Fruit fly (Drosophila melanogaster) whole organism, pupa: ENCODE results near the gene CG8907.

Experiments
- CG10348 ChIP-seq: fragments of 200-800 bp; sonication (Bioruptor generic); IDR thresholded peaks from 2 replicates; pipeline ENCODE4 v1.3.6; 2022; ENCODE audit warnings: missing biosample characterization, missing genetic modification characterization
- CG12605 ChIP-seq: fragments of 200-800 bp; sonication (Bioruptor generic); IDR thresholded peaks from 2 replicates; pipeline ENCODE4 v1.3.6; 2022; ENCODE audit warnings: missing biosample characterization, missing genetic modification characterization
- CG13204 ChIP-seq: fragments of 200-800 bp; sonication (Bioruptor generic); optimal IDR thresholded peaks from 2 replicates; lab custom pipeline; 2018; ENCODE audit warnings: missing biosample characterization, mild to moderate bottlenecking, missing genetic modification characterization, moderate library complexity
- CG14655 ChIP-seq: fragments of 200-800 bp; sonication (Bioruptor generic); optimal IDR thresholded peaks from 3 replicates; lab custom pipeline; 2017; ENCODE audit warnings: mild to moderate bottlenecking, missing biosample characterization, missing genetic modification reagents, missing genetic modification characterization
- CG15710 ChIP-seq: fragments of 200-800 bp; sonication (Bioruptor generic); optimal IDR thresholded peaks from 2 replicates; lab custom pipeline; 2018; ENCODE audit warnings: missing biosample characterization, mild to moderate bottlenecking, missing genetic modification characterization, moderate library complexity
- CG17806 ChIP-seq: fragments of 200-800 bp; sonication (Bioruptor generic); optimal IDR thresholded peaks from 2 replicates; lab custom pipeline; 2018; ENCODE audit warnings: missing biosample characterization, mild to moderate bottlenecking, missing genetic modification characterization, moderate library complexity
- CG32121 ChIP-seq: fragments of 200-800 bp; sonication (Bioruptor generic); IDR thresholded peaks from 2 replicates; pipeline ENCODE4 v1.3.6; 2022; ENCODE audit warnings: missing biosample characterization, missing genetic modification characterization
- CG34367 ChIP-seq: fragments of 200-800 bp; sonication (Bioruptor generic); optimal IDR thresholded peaks from 2 replicates; lab custom pipeline; 2018; ENCODE audit warnings: missing biosample characterization, mild to moderate bottlenecking, missing genetic modification characterization
- CG4496 ChIP-seq: fragments of 200-800 bp; sonication (Bioruptor generic); IDR thresholded peaks from 3 replicates; pipeline ENCODE4 v1.3.6; 2022; ENCODE audit warnings: missing biosample characterization, missing genetic modification characterization
- CG8159 ChIP-seq: fragments of 200-800 bp; sonication (Bioruptor generic); optimal IDR thresholded peaks from 3 replicates; lab custom pipeline; 2018; ENCODE audit warnings: missing biosample characterization, mild to moderate bottlenecking, missing genetic modification characterization, moderate library complexity
- CG8301 ChIP-seq: fragments of 200-800 bp; sonication (Bioruptor generic); optimal IDR thresholded peaks from 2 replicates; lab custom pipeline; 2018; ENCODE audit warnings: missing biosample characterization, mild to moderate bottlenecking, missing genetic modification characterization
- CG9948 ChIP-seq: fragments of 200-800 bp; sonication (Bioruptor generic); optimal IDR thresholded peaks from 2 replicates; lab custom pipeline; 2018; ENCODE audit warnings: missing biosample characterization, mild to moderate bottlenecking, missing genetic modification characterization, moderate library complexity
- D1 ChIP-seq: fragments of 200-800 bp; sonication (Bioruptor generic); optimal IDR thresholded peaks from 2 replicates; lab custom pipeline; 2018; ENCODE audit warnings: missing biosample characterization, mild to moderate bottlenecking, missing genetic modification characterization, moderate library complexity
- EcR ChIP-seq: fragments of 200-800 bp; sonication (Bioruptor generic); optimal IDR thresholded peaks from 3 replicates; lab custom pipeline; 2019; ENCODE audit warnings: missing biosample characterization, missing genetic modification characterization, mild to moderate bottlenecking, moderate library complexity, missing genetic modification reagents
- Ets98B ChIP-seq: fragments of 200-800 bp; sonication (Bioruptor generic); IDR thresholded peaks from 2 replicates; pipeline ENCODE4 v1.3.6; 2022; ENCODE audit warnings: missing biosample characterization, missing genetic modification characterization
- Pif1A ChIP-seq: fragments of 200-800 bp; sonication (Bioruptor generic); optimal IDR thresholded peaks from 3 replicates; lab custom pipeline; 2016; ENCODE audit warnings: missing biosample characterization, missing genetic modification characterization
- Pif1B ChIP-seq: fragments of 200-800 bp; sonication (Bioruptor generic); optimal IDR thresholded peaks from 3 replicates; lab custom pipeline; 2016; ENCODE audit warnings: missing biosample characterization, missing genetic modification characterization
- Snoo ChIP-seq: fragments of 200-800 bp; sonication (Bioruptor generic); optimal IDR thresholded peaks from 3 replicates; lab custom pipeline; 2017; ENCODE audit warnings: missing biosample characterization, mild to moderate bottlenecking, missing genetic modification characterization, inconsistent platforms
- fd96Ca ChIP-seq: fragments of 200-800 bp; sonication (Bioruptor generic); IDR thresholded peaks from 3 replicates; pipeline ENCODE4 v1.3.6; 2022; ENCODE audit warnings: missing biosample characterization, missing genetic modification characterization
- gl ChIP-seq: fragments of 200-800 bp; sonication (Bioruptor generic); optimal IDR thresholded peaks from 2 replicates; lab custom pipeline; 2018; ENCODE audit warnings: missing biosample characterization, mild to moderate bottlenecking, missing genetic modification characterization
- rn ChIP-seq: fragments of 200-800 bp; sonication (Bioruptor generic); IDR thresholded peaks from 2 replicates; pipeline ENCODE4 v1.3.6; 2022; ENCODE audit warnings: missing biosample characterization, missing genetic modification characterization

The CG8907 gene

DNA sequence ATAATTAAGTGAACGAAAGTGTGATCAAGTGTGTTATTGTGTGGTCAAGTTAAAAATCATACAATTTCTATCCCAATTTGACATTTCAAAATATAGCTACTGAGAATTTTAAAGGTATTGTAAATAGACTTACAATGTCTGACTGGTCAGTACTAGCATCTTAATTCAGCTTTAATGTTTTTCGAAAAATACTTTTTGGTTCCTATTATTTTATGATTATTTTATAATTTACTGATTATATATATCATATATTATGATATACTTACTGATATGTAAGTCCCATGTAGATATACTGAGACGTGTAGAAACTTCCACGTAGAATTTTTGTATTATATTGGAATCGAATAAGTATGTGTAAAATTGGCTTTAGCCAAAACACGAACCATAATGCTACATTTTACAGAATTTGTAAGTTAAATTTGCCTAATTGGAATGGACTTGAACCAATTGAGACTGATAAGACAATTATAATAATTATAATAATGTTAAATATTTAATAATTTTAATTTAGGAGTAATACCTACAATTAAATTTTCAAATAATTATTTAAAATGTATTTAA, 30.2 kb upstream of the CG8907 start, which contains the start of gene Actn3:
Actn3 (minus strand) TSS at position 51 of the 561 bp plus-strand sequence.
- peak; percentile 82 for TF ChIP-seq D1
- no peak for TF ChIP-seq CG14655 (GFP tag; lab: Kevin White, UChicago)

DNA sequence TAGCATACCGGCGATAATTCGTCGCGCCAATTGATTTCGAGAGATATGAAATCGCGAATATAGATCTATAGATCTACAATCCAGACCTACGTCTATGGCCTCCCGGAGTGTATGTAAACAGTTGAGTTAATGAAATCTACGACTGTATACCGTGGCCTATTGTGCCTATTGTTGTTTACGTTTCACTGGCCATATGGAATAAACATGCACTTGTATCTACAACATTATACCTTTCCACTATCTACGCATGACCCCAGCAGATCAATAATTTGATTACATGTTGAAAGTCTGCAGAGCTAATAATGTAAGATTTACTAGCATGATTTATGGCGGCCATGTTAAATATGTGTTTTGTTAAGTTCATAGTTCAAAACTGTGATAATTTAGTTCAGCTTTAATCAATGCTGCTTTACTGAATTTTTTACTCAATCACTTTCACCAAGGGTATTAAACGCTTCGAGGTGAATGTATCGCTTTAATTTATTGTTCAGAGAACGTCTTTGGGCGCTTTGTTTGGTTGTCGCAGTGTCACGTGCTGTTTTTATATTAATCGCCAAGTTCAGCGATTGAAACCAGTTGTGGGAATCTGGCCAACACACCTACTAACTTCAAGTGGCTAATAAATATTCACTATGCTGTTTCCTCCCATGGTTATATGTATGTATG, 27.0 kb upstream of the CG8907 start:
- no peak for TF ChIP-seq CG34367 (tag; lab: Kevin White, UChicago)
- no peak for TF ChIP-seq CG13204 (GFP tag; lab: Kevin White, UChicago)
- TF ChIP-seq CG8159 (tag; lab: Kevin White, UChicago): no peak
- no peak for TF ChIP-seq CG15710

dm6 chr3R:16982108-16982707, 25.9 kb upstream of the CG8907 start, which contains the start of gene AhcyL2:
TSS of gene AhcyL2 (minus strand) at chr3R:16982158.
- TF ChIP-seq CG9948 (tag; lab: Kevin White, UChicago) (no peak), EcR (GFP tag; lab: Kevin White, UChicago) (peak; percentile 71), Snoo (no peak), Pif1A (GFP tag; lab: Kevin White, UChicago) (no peak), CG10348 (GFP tag; lab: Robert Waterston, UW) (no peak), CG12605 (GFP tag; lab: Robert Waterston, UW) (no peak), CG8159 (tag; lab: Kevin White, UChicago) (no peak)
- TF ChIP-seq, all 21 proteins: peak for 1

DNA sequence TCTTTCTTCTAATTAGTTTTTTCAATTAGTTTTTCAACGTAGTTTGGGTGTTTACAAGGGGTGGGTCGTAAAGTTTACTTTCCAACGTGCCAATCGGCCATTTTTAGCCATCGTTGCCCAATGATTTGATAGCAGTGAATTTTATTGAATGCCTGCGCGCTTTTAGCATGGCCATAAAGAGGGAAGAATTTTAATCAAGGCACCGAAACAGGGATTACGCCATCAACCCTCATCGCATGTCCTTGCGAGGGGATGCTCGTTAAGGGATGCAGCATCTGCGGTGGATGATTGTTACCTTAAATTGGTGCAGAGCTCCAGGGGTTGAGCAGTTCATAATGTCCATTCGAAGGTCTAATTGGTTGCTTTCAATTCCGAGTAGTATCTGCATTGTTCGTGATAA, 25.1 kb upstream of the CG8907 start:
- TF ChIP-seq CG12605 (GFP tag; lab: Robert Waterston, UW): no peak
- TF ChIP-seq Snoo: no peak
- no peak for TF ChIP-seq CG17806 (tag; lab: Kevin White, UChicago)
- TF ChIP-seq CG10348 (GFP tag; lab: Robert Waterston, UW): no peak
- TF ChIP-seq Pif1A (GFP tag; lab: Kevin White, UChicago): no peak
- TF ChIP-seq CG15710: no peak
- TF ChIP-seq EcR (GFP tag; lab: Kevin White, UChicago): no peak
- TF ChIP-seq CG13204 (GFP tag; lab: Kevin White, UChicago): no peak
- TF ChIP-seq CG4496 (GFP tag; lab: Robert Waterston, UW): no peak
- no peak for TF ChIP-seq CG9948 (tag; lab: Kevin White, UChicago)
- TF ChIP-seq fd96Ca (GFP tag; lab: Robert Waterston, UW): no peak
- no peak for TF ChIP-seq CG8301 (tag; lab: Kevin White, UChicago)
- no peak for TF ChIP-seq Pif1B (GFP tag; lab: Kevin White, UChicago)
- no peak for TF ChIP-seq Ets98B
- TF ChIP-seq CG34367 (tag; lab: Kevin White, UChicago): no peak

- TF ChIP-seq CG9948 (tag; lab: Kevin White, UChicago) (no peak), Snoo (no peak), CG13204 (GFP tag; lab: Kevin White, UChicago) (no peak), CG8301 (tag; lab: Kevin White, UChicago) (no peak), CG32121 (GFP tag; lab: Robert Waterston, UW) (no peak), Pif1B (GFP tag; lab: Kevin White, UChicago) (no peak), CG8159 (tag; lab: Kevin White, UChicago) (no peak), gl (tag; lab: Kevin White, UChicago) (no peak), CG17806 (tag; lab: Kevin White, UChicago) (no peak), EcR (GFP tag; lab: Kevin White, UChicago) (no peak), rn (no peak), CG15710 (no peak), CG10348 (GFP tag; lab: Robert Waterston, UW) (no peak), CG14655 (GFP tag; lab: Kevin White, UChicago) (no peak), Ets98B (no peak), fd96Ca (GFP tag; lab: Robert Waterston, UW) (no peak), CG34367 (tag; lab: Kevin White, UChicago) (no peak)
- TF ChIP-seq, all 21 proteins: peak for 0
Measured at dm6 chr3R:16984221-16984620, 23.8 kb upstream of the CG8907 start.

dm6 chr3R:16985547-16985946, 22.5 kb upstream of the CG8907 start:
- TF ChIP-seq CG17806 (tag; lab: Kevin White, UChicago): no peak
- no peak for TF ChIP-seq CG15710
- TF ChIP-seq fd96Ca (GFP tag; lab: Robert Waterston, UW): no peak
- no peak for TF ChIP-seq CG9948 (tag; lab: Kevin White, UChicago)
- TF ChIP-seq EcR (GFP tag; lab: Kevin White, UChicago): no peak
- TF ChIP-seq CG12605 (GFP tag; lab: Robert Waterston, UW): no peak
- TF ChIP-seq Ets98B: no peak
- TF ChIP-seq CG8159 (tag; lab: Kevin White, UChicago): no peak
- no peak for TF ChIP-seq CG14655 (GFP tag; lab: Kevin White, UChicago)
- no peak for TF ChIP-seq CG34367 (tag; lab: Kevin White, UChicago)
- TF ChIP-seq CG4496 (GFP tag; lab: Robert Waterston, UW): no peak
